Worm (Caenorhabditis elegans): ENCODE results near the gene str-261.

DNA sequence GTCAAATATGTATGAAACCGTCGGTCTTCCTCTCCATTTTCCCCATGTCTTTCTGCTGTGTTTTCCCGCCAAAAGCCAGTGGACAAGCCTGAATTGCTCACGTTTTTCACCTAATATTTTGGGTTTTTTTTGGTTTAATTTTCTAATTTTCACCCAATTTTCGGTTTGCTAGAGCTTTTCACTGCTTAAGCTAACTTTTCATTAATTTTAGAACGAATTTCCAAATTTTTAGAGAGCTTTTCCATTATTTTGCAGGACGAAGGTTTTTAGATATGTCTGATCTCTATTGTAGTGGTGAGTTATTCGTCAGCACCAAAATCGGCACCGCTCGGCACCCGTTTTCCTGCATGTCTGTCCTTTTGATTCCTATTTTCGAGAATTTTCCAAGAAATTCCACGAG lies 20.7 kb upstream of the str-261 start:
- TF ChIP-seq nhr-12 (tag; optimal IDR thresholded peaks at IDR 0.05): no peak
- TF ChIP-seq unc-39 (tag; optimal IDR thresholded peaks at IDR 0.05): no peak
- no peak for TF ChIP-seq pha-4 (tag; optimal IDR thresholded peaks at IDR 0.05)
- no peak for TF ChIP-seq nhr-76 (tag; optimal IDR thresholded peaks at IDR 0.05)
- TF ChIP-seq snpc-4 (tag; optimal IDR thresholded peaks at IDR 0.05): no peak
